Fruit fly (Drosophila melanogaster) whole organism, embryonic: Measurements from ENCODE around the gene CG46317.

Experiments used
- ATbp ChIP-seq: fragments of 200-800 bp; sonication (Bioruptor generic); optimal IDR thresholded peaks from 2 replicates; lab custom pipeline; 2017; ENCODE audit warnings: missing biosample characterization, mild to moderate bottlenecking, missing genetic modification characterization, missing genetic modification reagents
- B-H2 ChIP-seq: fragments of 200-800 bp; sonication (Bioruptor generic); optimal IDR thresholded peaks from 2 replicates; lab custom pipeline; 2018; ENCODE audit warnings: missing biosample characterization, mild to moderate bottlenecking, missing genetic modification characterization
- Bgb ChIP-seq: fragments of 200-800 bp; sonication (Bioruptor generic); IDR thresholded peaks from 2 replicates; pipeline ENCODE4 v1.3.6; 2022; ENCODE audit warnings: missing biosample characterization, missing genetic modification characterization; ENCODE audit not compliant: partially characterized antibody
- CG10321 ChIP-seq: fragments of 200-800 bp; sonication (Bioruptor generic); IDR thresholded peaks from 2 replicates; pipeline ENCODE4 v1.3.6; 2022; ENCODE audit warnings: missing biosample characterization, missing genetic modification characterization
- CG10366 ChIP-seq: fragments of 200-800 bp; sonication (Bioruptor generic); IDR thresholded peaks from 2 replicates; pipeline ENCODE4 v1.3.6; 2022; ENCODE audit warnings: missing biosample characterization, missing genetic modification characterization
- CG11696 ChIP-seq: fragments of 200-800 bp; sonication (Bioruptor generic); IDR thresholded peaks from 2 replicates; pipeline ENCODE4 v1.3.6; 2022; ENCODE audit warnings: missing biosample characterization, missing genetic modification characterization
- CG13123 ChIP-seq: fragments of 200-800 bp; sonication (Bioruptor generic); optimal IDR thresholded peaks from 2 replicates; lab custom pipeline; 2016; ENCODE audit warnings: missing biosample characterization, missing genetic modification characterization
- CG15073 ChIP-seq: fragments of 200-800 bp; sonication (Bioruptor generic); optimal IDR thresholded peaks from 2 replicates; lab custom pipeline; 2016; ENCODE audit warnings: missing biosample characterization, missing genetic modification characterization
- CG16813 ChIP-seq: fragments of 200-800 bp; sonication (Bioruptor generic); IDR thresholded peaks from 3 replicates; pipeline ENCODE4 v1.3.6; 2022; ENCODE audit warnings: missing biosample characterization, missing genetic modification characterization; ENCODE audit not compliant: partially characterized antibody
- CG16863 ChIP-seq: fragments of 200-800 bp; sonication (Bioruptor generic); optimal IDR thresholded peaks from 3 replicates; lab custom pipeline; 2016; ENCODE audit warnings: missing biosample characterization, missing genetic modification characterization
- CG17802 ChIP-seq: fragments of 200-800 bp; sonication (Bioruptor generic); optimal IDR thresholded peaks from 2 replicates; lab custom pipeline; 2018; ENCODE audit warnings: missing biosample characterization, mild to moderate bottlenecking, missing genetic modification characterization, moderate library complexity
- CG3726 ChIP-seq: fragments of 200-800 bp; sonication (Bioruptor generic); IDR thresholded peaks from 3 replicates; pipeline ENCODE4, ENCODE4 v1.3.6; 2022; ENCODE audit warnings: missing biosample characterization, missing genetic modification characterization
- CG42726 ChIP-seq: fragments of 200-800 bp; sonication (Bioruptor generic); IDR thresholded peaks from 2 replicates; pipeline ENCODE4 v1.3.6; 2022; ENCODE audit warnings: missing biosample characterization, missing genetic modification characterization; ENCODE audit not compliant: partially characterized antibody
- CG4404 ChIP-seq: fragments of 200-800 bp; sonication (Bioruptor generic); IDR thresholded peaks from 2 replicates; pipeline ENCODE4 v1.3.6; 2022; ENCODE audit warnings: missing biosample characterization, missing genetic modification characterization
- CG4424 ChIP-seq: fragments of 200-800 bp; sonication (Bioruptor generic); optimal IDR thresholded peaks from 3 replicates; lab custom pipeline; 2016; ENCODE audit warnings: missing biosample characterization, missing genetic modification characterization
- CG7745 ChIP-seq: fragments of 200-800 bp; sonication (Bioruptor generic); optimal IDR thresholded peaks from 2 replicates; lab custom pipeline; 2018; ENCODE audit warnings: missing biosample characterization, mild to moderate bottlenecking, missing genetic modification characterization, moderate library complexity
- CG7839 ChIP-seq: fragments of 200-800 bp; sonication (Bioruptor generic); optimal IDR thresholded peaks from 3 replicates; lab custom pipeline; 2018; ENCODE audit warnings: missing biosample characterization, mild to moderate bottlenecking, missing genetic modification characterization, moderate library complexity
- CG8478 ChIP-seq: fragments of >200 bp; optimal IDR thresholded peaks from 2 replicates; lab custom pipeline; 2018
- CG9215 ChIP-seq: fragments of 200-800 bp; sonication (Bioruptor generic); IDR thresholded peaks from 2 replicates; pipeline ENCODE4 v1.3.6; 2022; ENCODE audit warnings: missing biosample characterization, missing genetic modification characterization
- CG9727 ChIP-seq: fragments of 200-800 bp; sonication (Bioruptor generic); optimal IDR thresholded peaks from 3 replicates; lab custom pipeline; 2017; ENCODE audit warnings: missing biosample characterization, mild to moderate bottlenecking, missing genetic modification characterization
- CTCF ChIP-seq: fragments of 200-800 bp; sonication (Bioruptor generic); optimal IDR thresholded peaks from 2 replicates; lab custom pipeline; 2017; ENCODE audit warnings: missing biosample characterization, mild to moderate bottlenecking, missing genetic modification characterization, moderate library complexity
- Elba2 ChIP-seq: fragments of 200-800 bp; sonication (Bioruptor generic); optimal IDR thresholded peaks from 3 replicates; lab custom pipeline; 2016; ENCODE audit warnings: missing biosample characterization, missing genetic modification characterization
- HLHmδ ChIP-seq: fragments of 200-800 bp; sonication (Bioruptor generic); optimal IDR thresholded peaks from 2 replicates; lab custom pipeline; 2018; ENCODE audit warnings: missing biosample characterization, mild to moderate bottlenecking, missing genetic modification characterization, moderate library complexity
- Hr51 ChIP-seq, 2 experiments: fragments of 200-800 bp; sonication (Bioruptor generic); optimal IDR thresholded peaks; 2 replicates in 1 of 2; 3 replicates in 1 of 2; lab custom pipeline; 2016 to 2018; ENCODE audit warnings: missing biosample characterization in 2 of 2, missing genetic modification characterization in 2 of 2, mild to moderate bottlenecking in 1 of 2, moderate library complexity in 1 of 2
- MESR4 ChIP-seq: fragments of 200-800 bp; sonication (Bioruptor generic); optimal IDR thresholded peaks from 2 replicates; lab custom pipeline; 2018; ENCODE audit warnings: missing biosample characterization, mild to moderate bottlenecking, missing genetic modification characterization, moderate library complexity
- Mrtf ChIP-seq: fragments of 200-800 bp; sonication (Bioruptor generic); IDR thresholded peaks from 3 replicates; pipeline ENCODE4 v1.3.6; 2022; ENCODE audit warnings: missing biosample characterization, missing genetic modification characterization
- Nf-YC ChIP-seq: fragments of 200-800 bp; optimal IDR thresholded peaks from 3 replicates; lab custom pipeline; 2019; ENCODE audit warnings: missing biosample characterization, mild to moderate bottlenecking, missing genetic modification characterization, moderate library complexity
- Opbp ChIP-seq: fragments of 200-800 bp; sonication (Bioruptor generic); IDR thresholded peaks from 3 replicates; pipeline ENCODE4 v1.3.6; 2022; ENCODE audit warnings: missing biosample characterization, missing genetic modification characterization; ENCODE audit not compliant: partially characterized antibody
- Rfx ChIP-seq: fragments of 200-800 bp; sonication (Bioruptor generic); IDR thresholded peaks from 2 replicates; pipeline ENCODE4 v1.3.6; 2022; ENCODE audit warnings: missing biosample characterization, missing genetic modification characterization
- Sry-δ ChIP-seq: fragments of 200-800 bp; sonication (Bioruptor generic); optimal IDR thresholded peaks from 2 replicates; lab custom pipeline; 2016; ENCODE audit warnings: missing biosample characterization, missing genetic modification characterization
- ab ChIP-seq: fragments of 200-800 bp; sonication (Bioruptor generic); optimal IDR thresholded peaks from 2 replicates; lab custom pipeline; 2016; ENCODE audit warnings: missing biosample characterization, missing genetic modification characterization
- aop ChIP-seq: fragments of 200-800 bp; sonication (Bioruptor generic); IDR thresholded peaks from 2 replicates; pipeline ENCODE4 v1.3.6; 2022; ENCODE audit warnings: missing biosample characterization, missing genetic modification characterization
- az2 ChIP-seq: fragments of 200-800 bp; sonication (Bioruptor generic); optimal IDR thresholded peaks from 3 replicates; lab custom pipeline; 2016; ENCODE audit warnings: missing biosample characterization, missing genetic modification characterization
- bbx ChIP-seq: fragments of 200-800 bp; sonication (Bioruptor generic); IDR thresholded peaks from 2 replicates; pipeline ENCODE4 v1.3.6; 2022; ENCODE audit warnings: missing biosample characterization, missing genetic modification characterization; ENCODE audit not compliant: partially characterized antibody
- bigmax ChIP-seq: fragments of 200-800 bp; sonication (Bioruptor generic); optimal IDR thresholded peaks from 2 replicates; lab custom pipeline; 2018; ENCODE audit warnings: missing biosample characterization, mild to moderate bottlenecking, missing genetic modification characterization
- cad ChIP-seq: fragments of >200 bp; optimal IDR thresholded peaks from 2 replicates; lab custom pipeline; 2017; ENCODE audit warnings: missing biosample characterization, missing genetic modification characterization
- dan ChIP-seq: fragments of 200-800 bp; sonication (Bioruptor generic); IDR thresholded peaks from 2 replicates; pipeline ENCODE4 v1.3.6; 2022; ENCODE audit warnings: missing biosample characterization, missing genetic modification characterization
- dpn ChIP-seq, 2 experiments: fragments of 200-800 bp; sonication (Bioruptor generic); optimal IDR thresholded peaks; 3 replicates each; lab custom pipeline; 2016; ENCODE audit warnings: missing biosample characterization in 2 of 2, missing genetic modification characterization in 2 of 2
- fd3F ChIP-seq: fragments of 200-800 bp; sonication (Bioruptor generic); optimal IDR thresholded peaks from 2 replicates; lab custom pipeline; 2018; ENCODE audit warnings: missing biosample characterization, mild to moderate bottlenecking, missing genetic modification characterization, moderate library complexity
- grn ChIP-seq: fragments of 200-800 bp; sonication (Bioruptor generic); optimal IDR thresholded peaks from 3 replicates; lab custom pipeline; 2017; ENCODE audit warnings: missing biosample characterization, missing genetic modification characterization
- gt ChIP-seq: fragments of 200-800 bp; sonication (Bioruptor generic); IDR thresholded peaks from 2 replicates; pipeline ENCODE4 v1.3.6; 2022; ENCODE audit warnings: missing biosample characterization, missing genetic modification characterization
- hth ChIP-seq: fragments of >200 bp; optimal IDR thresholded peaks from 2 replicates; lab custom pipeline; 2017; ENCODE audit warnings: inconsistent platforms
- knrl ChIP-seq: fragments of 200-800 bp; sonication (Bioruptor generic); IDR thresholded peaks from 3 replicates; pipeline ENCODE4 v1.3.6; 2022; ENCODE audit warnings: missing biosample characterization, missing genetic modification characterization; ENCODE audit not compliant: partially characterized antibody
- lilli ChIP-seq: fragments of 200-800 bp; sonication (Bioruptor generic); optimal IDR thresholded peaks from 3 replicates; lab custom pipeline; 2016; ENCODE audit warnings: missing biosample characterization, missing genetic modification characterization
- nerfin-2 ChIP-seq: fragments of 200-800 bp; sonication (Bioruptor generic); IDR thresholded peaks from 2 replicates; pipeline ENCODE4 v1.3.6; 2022; ENCODE audit warnings: missing biosample characterization, missing genetic modification characterization; ENCODE audit not compliant: partially characterized antibody
- org-1 ChIP-seq: fragments of 200-800 bp; sonication (Bioruptor generic); optimal IDR thresholded peaks from 2 replicates; lab custom pipeline; 2017; ENCODE audit warnings: missing biosample characterization, missing genetic modification characterization
- pnt ChIP-seq: fragments of 200-800 bp; sonication (Bioruptor generic); optimal IDR thresholded peaks from 3 replicates; lab custom pipeline; 2016; ENCODE audit warnings: missing biosample characterization, missing genetic modification characterization
- row ChIP-seq: fragments of 200-800 bp; sonication (Bioruptor generic); IDR thresholded peaks from 3 replicates; pipeline ENCODE4 v1.3.6; 2022; ENCODE audit warnings: missing biosample characterization, missing genetic modification characterization
- run ChIP-seq: fragments of 200-800 bp; sonication (Bioruptor generic); optimal IDR thresholded peaks from 3 replicates; lab custom pipeline; 2018; ENCODE audit warnings: missing biosample characterization, mild to moderate bottlenecking, missing genetic modification characterization
- ssp ChIP-seq: fragments of 200-800 bp; sonication (Bioruptor generic); IDR thresholded peaks from 2 replicates; pipeline ENCODE4 v1.3.6; 2022; ENCODE audit warnings: missing biosample characterization, missing genetic modification characterization
- sug ChIP-seq: fragments of 200-800 bp; optimal IDR thresholded peaks from 2 replicates; lab custom pipeline; 2019; ENCODE audit warnings: missing biosample characterization, mild to moderate bottlenecking, missing genetic modification characterization, moderate library complexity
- vnd ChIP-seq: fragments of 200-800 bp; sonication (Bioruptor generic); IDR thresholded peaks from 3 replicates; pipeline ENCODE4 v1.3.6; 2022; ENCODE audit warnings: missing biosample characterization, missing genetic modification characterization; ENCODE audit not compliant: partially characterized antibody

The CG46317 gene

DNA sequence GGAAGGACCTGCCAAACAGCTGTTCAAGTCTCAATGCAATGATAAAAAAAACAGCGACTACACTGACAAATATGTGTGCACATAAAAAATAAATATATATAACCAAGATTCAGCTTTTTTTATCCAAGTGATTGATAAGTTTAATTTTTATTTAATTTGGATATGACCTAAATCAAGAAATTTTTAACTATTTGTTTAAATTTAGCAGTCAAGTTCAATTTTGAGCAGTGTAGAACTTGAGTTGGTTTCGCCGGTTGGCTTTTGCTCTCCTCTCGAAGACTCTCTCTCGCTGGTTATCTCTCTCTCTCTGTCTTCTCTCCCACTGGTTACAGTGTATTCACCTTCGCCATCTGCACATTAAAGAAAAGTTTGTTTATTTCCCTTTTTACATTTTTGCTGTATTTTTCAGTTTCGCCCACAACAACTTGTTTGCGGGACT is 43.0 kb upstream of the CG46317 start (continued):
- peak; percentile 82 for TF ChIP-seq az2
- no peak for TF ChIP-seq vnd (GFP tag; lab: Robert Waterston, UW)
- peak; percentile 36 for TF ChIP-seq CG15073
- TF ChIP-seq CG42726: no peak
- peak; percentile 61 for TF ChIP-seq ssp (GFP tag; lab: Robert Waterston, UW)
- no peak for TF ChIP-seq Bgb
- peak; percentile 76 for TF ChIP-seq CG4404 (GFP tag; lab: Robert Waterston, UW)
- peak; percentile 71 for TF ChIP-seq CG16863 (GFP tag; lab: Kevin White, UChicago)
- no peak for TF ChIP-seq knrl
- peak; percentile 72 to 94 for TF ChIP-seq Hr51 (GFP tag; optimal IDR thresholded peaks at IDR 0.05; lab: Kevin White, UChicago)
- TF ChIP-seq CG4424 (GFP tag; lab: Kevin White, UChicago): peak; percentile 91
- TF ChIP-seq CG16813 (GFP tag; lab: Robert Waterston, UW): no peak
- TF ChIP-seq row (GFP tag; lab: Robert Waterston, UW): peak; percentile 89
- peak; percentile 10 for TF ChIP-seq ab (GFP tag; lab: Kevin White, UChicago)
- no peak for TF ChIP-seq hth (lab: Kevin White, UChicago)
- TF ChIP-seq lilli (GFP tag; lab: Kevin White, UChicago): peak; percentile 83
- peak; percentile 65 for TF ChIP-seq CG11696 (GFP tag; lab: Robert Waterston, UW)
- TF ChIP-seq Opbp (GFP tag; lab: Robert Waterston, UW): no peak
- peak; percentile 56 for TF ChIP-seq CG17802 (tag; lab: Kevin White, UChicago)
- TF ChIP-seq CG13123 (GFP tag; lab: Kevin White, UChicago): peak; percentile 64
- TF ChIP-seq CG7745 (tag; lab: Kevin White, UChicago): no peak
- TF ChIP-seq HLHmδ: no peak
- TF ChIP-seq nerfin-2 (GFP tag; lab: Robert Waterston, UW): no peak
- no peak for TF ChIP-seq bigmax (GFP tag; lab: Kevin White, UChicago)
- no peak for TF ChIP-seq MESR4 (GFP tag; lab: Kevin White, UChicago)
- peak; percentile 77; the same call in 2 of the 3 replicates for TF ChIP-seq CG3726 (GFP tag; lab: Robert Waterston, UW)
- peak; percentile 25 for TF ChIP-seq Elba2 (GFP tag; lab: Kevin White, UChicago)
- peak; percentile 92 for TF ChIP-seq Rfx (GFP tag; lab: Robert Waterston, UW)
- peak; percentile 55 for TF ChIP-seq sug
- TF ChIP-seq fd3F (GFP tag; lab: Kevin White, UChicago): peak; percentile 81
- TF ChIP-seq CG7839 (tag; lab: Kevin White, UChicago): peak; percentile 92
- TF ChIP-seq Mrtf (GFP tag; lab: Robert Waterston, UW): peak; percentile 78
- TF ChIP-seq CG10321: peak; percentile 58
- TF ChIP-seq org-1 (GFP tag; lab: Kevin White, UChicago): peak; percentile 84
- TF ChIP-seq CG8478 (lab: Kevin White, UChicago): no peak
- TF ChIP-seq cad (GFP tag; lab: Kevin White, UChicago): no peak
- TF ChIP-seq ATbp: peak; percentile 87
- no peak for TF ChIP-seq aop (GFP tag; lab: Robert Waterston, UW)
- peak; percentile 83 to 86 for TF ChIP-seq dpn (GFP tag; optimal IDR thresholded peaks at IDR 0.05; lab: Kevin White, UChicago)
- no peak for TF ChIP-seq bbx (GFP tag; lab: Robert Waterston, UW)
- TF ChIP-seq B-H2 (GFP tag; lab: Kevin White, UChicago): peak; percentile 0
- TF ChIP-seq pnt: peak; percentile 73
- TF ChIP-seq gt (GFP tag; lab: Robert Waterston, UW): no peak; the same call in 1 of the 2 replicates
- peak; percentile 33 for TF ChIP-seq grn
- peak; percentile 82 for TF ChIP-seq run
- TF ChIP-seq dan (GFP tag; lab: Robert Waterston, UW): 0 out of 2 replicates have a peak, but pooled peaks have one; percentile 42
- TF ChIP-seq CG10366 (GFP tag; lab: Robert Waterston, UW): peak; percentile 82
- peak; percentile 61 for TF ChIP-seq Nf-YC (tag; lab: Kevin White, UChicago)
- peak; percentile 81 for TF ChIP-seq CG9215
- peak; percentile 39 for TF ChIP-seq CTCF
- TF ChIP-seq Sry-δ (GFP tag; lab: Kevin White, UChicago): peak; percentile 26
- TF ChIP-seq CG9727 (GFP tag; lab: Kevin White, UChicago): peak; percentile 91
